Worm (Caenorhabditis elegans): ENCODE data around the gene gasr-8.
A peak's percentile ranks its signal among the peaks of the same experiment; 100 is the strongest.

The gasr-8 gene

DNA sequence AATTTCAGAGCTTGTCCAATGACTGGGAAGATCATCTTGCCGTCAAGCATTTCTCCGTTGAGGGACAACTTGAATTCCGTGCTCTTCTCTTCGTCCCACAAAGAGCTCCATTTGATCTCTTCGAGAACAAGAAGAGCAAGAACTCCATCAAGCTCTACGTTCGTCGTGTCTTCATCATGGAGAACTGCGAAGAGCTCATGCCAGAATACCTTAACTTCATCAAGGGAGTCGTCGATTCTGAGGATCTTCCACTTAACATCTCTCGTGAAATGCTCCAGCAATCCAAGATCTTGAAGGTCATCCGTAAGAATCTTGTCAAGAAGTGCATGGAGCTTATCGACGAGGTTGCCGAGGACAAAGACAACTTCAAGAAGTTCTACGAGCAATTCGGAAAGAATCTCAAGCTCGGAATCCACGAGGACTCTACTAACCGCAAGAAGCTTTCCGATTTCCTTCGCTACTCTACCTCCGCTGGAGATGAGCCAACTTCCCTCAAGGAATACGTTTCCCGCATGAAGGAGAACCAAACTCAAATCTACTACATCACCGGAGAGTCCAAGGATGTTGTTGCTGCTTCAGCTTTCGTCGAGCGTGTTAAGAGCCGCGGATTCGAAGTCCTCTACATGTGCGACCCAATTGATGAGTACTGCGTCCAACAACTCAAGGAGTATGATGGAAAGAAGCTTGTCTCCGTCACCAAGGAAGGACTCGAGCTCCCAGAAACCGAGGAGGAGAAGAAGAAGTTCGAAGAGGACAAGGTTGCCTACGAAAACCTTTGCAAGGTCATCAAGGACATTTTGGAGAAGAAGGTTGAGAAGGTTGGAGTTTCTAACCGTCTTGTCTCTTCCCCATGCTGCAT is 1.6 kb upstream of the gasr-8 start (continued):
- TF ChIP-seq nhr-80 (tag; optimal IDR thresholded peaks at IDR 0.05) (no peak), Y79H2A.3 (GFP tag; conservative IDR thresholded peaks at IDR 0.05) (no peak), nfyb-1 (GFP tag; IDR thresholded peaks at IDR 0.05) (peak; percentile 7; the same call in 1 of the 2 replicates), lsl-1 (GFP tag; optimal IDR thresholded peaks at IDR 0.05) (peak; percentile 29), efl-1 (GFP tag; optimal IDR thresholded peaks at IDR 0.05) (no peak), ceh-27 (GFP tag; optimal IDR thresholded peaks at IDR 0.05) (no peak)

DNA sequence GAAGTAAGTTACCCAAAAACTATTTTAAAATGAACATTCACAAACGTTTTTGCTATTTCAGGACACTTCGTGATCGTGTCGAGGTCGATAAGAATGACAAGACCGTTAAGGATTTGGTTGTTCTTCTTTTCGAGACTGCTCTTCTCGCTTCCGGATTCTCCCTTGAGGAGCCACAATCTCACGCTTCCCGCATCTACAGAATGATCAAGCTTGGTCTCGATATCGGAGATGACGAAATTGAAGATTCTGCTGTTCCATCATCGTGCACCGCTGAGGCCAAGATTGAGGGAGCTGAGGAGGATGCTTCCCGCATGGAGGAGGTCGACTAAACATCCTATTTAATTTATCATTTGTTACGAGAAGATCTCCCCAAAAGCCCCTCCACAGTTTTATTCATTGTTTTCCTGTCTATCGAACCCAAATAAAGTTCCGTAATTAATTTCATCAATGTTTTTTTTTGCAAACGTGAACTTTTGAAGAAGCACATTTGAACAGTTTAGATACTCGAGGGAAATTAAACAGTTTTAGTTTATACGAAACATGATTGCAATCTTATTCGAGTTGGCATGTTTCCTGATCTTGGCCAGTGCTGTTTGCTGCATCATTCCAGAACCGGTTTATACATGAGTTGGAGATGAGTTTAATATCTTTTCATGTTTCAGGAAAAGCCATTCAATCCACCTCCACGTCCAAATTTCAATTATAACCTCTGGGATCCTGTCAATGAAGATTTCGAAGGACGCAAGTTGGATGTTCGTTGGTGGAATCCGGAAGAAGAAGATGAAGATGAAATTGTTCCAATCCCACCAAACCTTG is 605 bp upstream of the gasr-8 start, which contains the start of gene C47E8.11:
TSS of gene C47E8.11 (plus strand) at position 520 of the 816 bp plus-strand sequence.
- no peak for TF ChIP-seq nhr-90 (tag; optimal IDR thresholded peaks at IDR 0.05)
- TF ChIP-seq F22D6.2 (tag; optimal IDR thresholded peaks at IDR 0.05): no peak
- TF ChIP-seq T26A5.8 (tag; optimal IDR thresholded peaks at IDR 0.05): no peak
- TF ChIP-seq nfya-1 (tag; optimal IDR thresholded peaks at IDR 0.05; ENCODE audit: borderline replicate concordance, insufficient read depth): no peak
- TF ChIP-seq F52B5.7 (tag; optimal IDR thresholded peaks at IDR 0.05): peak; percentile 48
- no peak for TF ChIP-seq aptf-3 (GFP tag; IDR thresholded peaks at IDR 0.05)
- no peak; the same call in 1 of the 2 replicates for TF ChIP-seq let-526 (GFP tag; IDR thresholded peaks at IDR 0.05)
- peak in 1 of 2 experiments; percentile 60 for TF ChIP-seq let-607 (tag; optimal IDR thresholded peaks at IDR 0.05)
- no peak for TF ChIP-seq rec-8 (tag; optimal IDR thresholded peaks at IDR 0.05)
- no peak for TF ChIP-seq B0035.1 (tag; optimal IDR thresholded peaks at IDR 0.05)
- TF ChIP-seq egl-44 (GFP tag; IDR thresholded peaks at IDR 0.05): no peak
- peak; percentile 16 for TF ChIP-seq sptf-2 (GFP tag; optimal IDR thresholded peaks at IDR 0.05)
- TF ChIP-seq efl-1 (GFP tag; optimal IDR thresholded peaks at IDR 0.05): peak; percentile 19
- no peak for TF ChIP-seq pha-4 (tag; optimal IDR thresholded peaks at IDR 0.05)
- no peak for TF ChIP-seq ceh-40 (GFP tag; IDR thresholded peaks at IDR 0.05)
- TF ChIP-seq ceh-100 (GFP tag; IDR thresholded peaks at IDR 0.05): no peak; the same call in 1 of the 2 replicates
- peak; percentile 52 for TF ChIP-seq lsl-1 (GFP tag; optimal IDR thresholded peaks at IDR 0.05)
- peak; percentile 6 for TF ChIP-seq B0261.1 (tag; optimal IDR thresholded peaks at IDR 0.05)
- no peak for TF ChIP-seq F55B11.4 (tag; optimal IDR thresholded peaks at IDR 0.05; ENCODE audit: borderline replicate concordance, insufficient read depth)
- peak; percentile 34 for TF ChIP-seq atf-7 (tag; optimal IDR thresholded peaks at IDR 0.05)
- peak; percentile 6; the same call in 1 of the 2 replicates for TF ChIP-seq lag-1 (GFP tag; IDR thresholded peaks at IDR 0.05)
- no peak for TF ChIP-seq nhr-179 (tag; optimal IDR thresholded peaks at IDR 0.05)
- no peak for TF ChIP-seq akir-1 (GFP tag; optimal IDR thresholded peaks at IDR 0.05)
- peak; percentile 80 for TF ChIP-seq repo-1 (tag; optimal IDR thresholded peaks at IDR 0.05)
- TF ChIP-seq hsf-1 (GFP tag; IDR thresholded peaks at IDR 0.05): peak; percentile 85
- peak; percentile 26 for TF ChIP-seq somi-1 (GFP tag; optimal IDR thresholded peaks at IDR 0.05)
- TF ChIP-seq Y56A3A.18 (GFP tag; IDR thresholded peaks at IDR 0.05): peak; percentile 92
- no peak for TF ChIP-seq aptf-2 (GFP tag; conservative IDR thresholded peaks at IDR 0.05)
- peak; percentile 74 for TF ChIP-seq ztf-26 (tag; optimal IDR thresholded peaks at IDR 0.05)
- peak; percentile 46 for TF ChIP-seq ets-4 (GFP tag; optimal IDR thresholded peaks at IDR 0.05)
- no peak for TF ChIP-seq sea-2 (GFP tag; IDR thresholded peaks at IDR 0.05)
- peak; percentile 26 for TF ChIP-seq attf-5 (GFP tag; optimal IDR thresholded peaks at IDR 0.05)
- no peak for TF ChIP-seq Y53F4B.3 (GFP tag; IDR thresholded peaks at IDR 0.05)
- no peak for TF ChIP-seq dpff-1 (tag; optimal IDR thresholded peaks at IDR 0.05)
- no peak for TF ChIP-seq ztf-25 (GFP tag; IDR thresholded peaks at IDR 0.05)
- TF ChIP-seq bed-2 (GFP tag; IDR thresholded peaks at IDR 0.05): no peak
- TF ChIP-seq attf-6 (GFP tag; IDR thresholded peaks at IDR 0.05): no peak; the same call in 1 of the 2 replicates
- TF ChIP-seq zim-3 (tag; optimal IDR thresholded peaks at IDR 0.05): peak; percentile 50
- peak; percentile 84 for TF ChIP-seq madf-6 (GFP tag; IDR thresholded peaks at IDR 0.05)
